Worm (Caenorhabditis elegans) whole organism, mixed stage, embryonic: Measurements from ENCODE around the gene hil-6.

Experiments used
- bed-3 ChIP-seq: fragments of 200-800 bp; sonication (Bioruptor generic); optimal IDR thresholded peaks from 3 replicates; lab custom pipeline; 2018; ENCODE audit warnings: mild to moderate bottlenecking, missing genetic modification characterization, moderate library complexity, missing compliant biosample characterization
- blmp-1 ChIP-seq: fragments of 150-350 bp; optimal IDR thresholded peaks from 2 replicates; lab custom pipeline; 2014; ENCODE audit warnings: missing biosample characterization, missing genetic modification characterization
- ceh-39 ChIP-seq: fragments of 150-350 bp; optimal IDR thresholded peaks from 2 replicates; lab custom pipeline; 2014; ENCODE audit warnings: missing biosample characterization, missing genetic modification characterization
- ceh-43 ChIP-seq: fragments of 200-800 bp; sonication (Bioruptor generic); optimal IDR thresholded peaks from 2 replicates; lab custom pipeline; 2018; ENCODE audit warnings: mild to moderate bottlenecking, missing genetic modification characterization, moderate library complexity, missing compliant biosample characterization
- cnd-1 ChIP-seq: fragments of 200-800 bp; sonication (Bioruptor generic); optimal IDR thresholded peaks from 2 replicates; lab custom pipeline; 2018; ENCODE audit warnings: mild to moderate bottlenecking, missing genetic modification characterization, missing compliant biosample characterization
- drap-1 ChIP-seq: fragments of 200-800 bp; sonication (Bioruptor generic); optimal IDR thresholded peaks from 3 replicates; lab custom pipeline; 2018; ENCODE audit warnings: mild to moderate bottlenecking, missing genetic modification characterization, missing compliant biosample characterization
- elt-1 ChIP-seq: sonication (generic microtip); optimal IDR thresholded peaks from 2 replicates; lab custom pipeline; 2017; ENCODE audit warnings: missing genetic modification characterization, mild to moderate bottlenecking, missing compliant biosample characterization, antibody characterized with exemption, moderate library complexity, borderline replicate concordance; ENCODE audit not compliant: insufficient read depth
- elt-3 ChIP-seq: fragments of 150-350 bp; optimal IDR thresholded peaks from 2 replicates; lab custom pipeline; 2014; ENCODE audit warnings: missing biosample characterization, missing genetic modification characterization
- flh-1 ChIP-seq: fragments of 200-800 bp; sonication (Bioruptor generic); optimal IDR thresholded peaks from 2 replicates; lab custom pipeline; 2018; ENCODE audit warnings: mild to moderate bottlenecking, missing genetic modification characterization, moderate library complexity, missing compliant biosample characterization
- ham-2 ChIP-seq: fragments of 200-800 bp; sonication (Bioruptor generic); optimal IDR thresholded peaks from 2 replicates; lab custom pipeline; 2018; ENCODE audit warnings: mild to moderate bottlenecking, missing genetic modification characterization, missing compliant biosample characterization
- hlh-1 ChIP-seq: fragments of 150-350 bp; optimal IDR thresholded peaks from 2 replicates; lab custom pipeline; 2014; ENCODE audit warnings: missing biosample characterization, missing genetic modification reagents, missing genetic modification characterization
- lin-32 ChIP-seq: fragments of 200-800 bp; sonication (Bioruptor generic); optimal IDR thresholded peaks from 2 replicates; lab custom pipeline; 2018; ENCODE audit warnings: mild to moderate bottlenecking, missing genetic modification characterization, missing compliant biosample characterization
- lsy-2 ChIP-seq: fragments of 150-350 bp; optimal IDR thresholded peaks from 2 replicates; lab custom pipeline; 2014; ENCODE audit warnings: missing biosample characterization, missing genetic modification characterization
- mab-5 ChIP-seq: fragments of 150-350 bp; optimal IDR thresholded peaks from 2 replicates; lab custom pipeline; 2014; ENCODE audit warnings: missing biosample characterization, missing genetic modification characterization
- nhr-2 ChIP-seq: fragments of 150-350 bp; optimal IDR thresholded peaks from 2 replicates; lab custom pipeline; 2014; ENCODE audit warnings: missing biosample characterization, missing genetic modification characterization
- nhr-237 ChIP-seq: fragments of 150-350 bp; optimal IDR thresholded peaks from 2 replicates; lab custom pipeline; 2014; ENCODE audit warnings: missing biosample characterization, missing genetic modification characterization
- nhr-28 ChIP-seq: fragments of 150-350 bp; optimal IDR thresholded peaks from 2 replicates; lab custom pipeline; 2014; ENCODE audit warnings: missing biosample characterization, missing genetic modification characterization
- nhr-76 ChIP-seq: sonication (generic microtip); optimal IDR thresholded peaks from 2 replicates; lab custom pipeline; 2017; ENCODE audit warnings: missing biosample characterization, missing genetic modification characterization
- pha-4 ChIP-seq: fragments of 150-350 bp; optimal IDR thresholded peaks from 2 replicates; lab custom pipeline; 2018; ENCODE audit warnings: missing biosample characterization, missing genetic modification reagents, missing genetic modification characterization
- sem-2 ChIP-seq: fragments of 200-800 bp; sonication (Bioruptor generic); optimal IDR thresholded peaks from 2 replicates; lab custom pipeline; 2018; ENCODE audit warnings: mild to moderate bottlenecking, missing genetic modification characterization, missing compliant biosample characterization
- snpc-4 ChIP-seq: fragments of 150-350 bp; optimal IDR thresholded peaks from 2 replicates; lab custom pipeline; 2014; ENCODE audit warnings: missing biosample characterization, missing genetic modification characterization
- sptf-1 ChIP-seq: sonication (generic microtip); optimal IDR thresholded peaks from 2 replicates; lab custom pipeline; 2017; ENCODE audit warnings: mild to moderate bottlenecking, missing genetic modification characterization, moderate library complexity, missing compliant biosample characterization
- tbx-8 ChIP-seq: fragments of 200-800 bp; sonication (Bioruptor generic); optimal IDR thresholded peaks from 2 replicates; lab custom pipeline; 2018; ENCODE audit warnings: mild to moderate bottlenecking, missing genetic modification characterization, moderate library complexity, missing compliant biosample characterization
- unc-120 ChIP-seq: sonication (generic microtip); optimal IDR thresholded peaks from 2 replicates; lab custom pipeline; 2017; ENCODE audit warnings: missing genetic modification characterization, missing compliant biosample characterization; ENCODE audit not compliant: poor library complexity, severe bottlenecking
- unc-39 ChIP-seq: fragments of 150-350 bp; optimal IDR thresholded peaks from 2 replicates; lab custom pipeline; 2014; ENCODE audit warnings: missing biosample characterization, missing genetic modification characterization
- unc-62 ChIP-seq: fragments of 150-350 bp; optimal IDR thresholded peaks from 2 replicates; lab custom pipeline; 2014; ENCODE audit warnings: missing biosample characterization, missing genetic modification reagents, missing genetic modification characterization
- zip-8 ChIP-seq: fragments of 150-350 bp; optimal IDR thresholded peaks from 2 replicates; lab custom pipeline; 2014; ENCODE audit warnings: missing biosample characterization, missing genetic modification characterization
- ztf-11 ChIP-seq: fragments of 150-350 bp; optimal IDR thresholded peaks from 2 replicates; lab custom pipeline; 2014; ENCODE audit warnings: missing biosample characterization, missing genetic modification characterization

The hil-6 gene

DNA sequence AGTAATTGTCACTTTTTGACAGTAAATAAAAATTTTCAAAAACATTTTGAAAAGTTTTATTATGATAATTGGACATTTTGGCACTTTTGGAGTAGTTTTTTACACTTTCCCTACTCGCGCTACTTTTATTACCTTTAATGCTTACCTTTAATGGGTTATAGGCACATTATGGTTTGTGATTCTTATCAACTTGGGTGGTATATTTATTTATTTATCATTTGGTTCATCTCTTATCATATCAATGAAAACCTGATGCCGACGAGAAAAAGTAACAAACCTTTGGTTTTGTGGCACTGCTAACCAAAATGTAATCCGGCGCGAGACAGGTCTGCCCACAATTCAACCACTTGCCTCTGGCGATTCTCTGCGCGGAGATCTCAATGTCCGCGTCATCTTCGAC is 33.0 kb downstream of the hil-6 start:
- TF ChIP-seq blmp-1 (tag; lab: Kevin White, UChicago) (no peak), unc-39 (tag; lab: Kevin White, UChicago) (no peak), zip-8 (tag; lab: Kevin White, UChicago) (no peak), ceh-39 (no peak), drap-1 (no peak), pha-4 (tag; lab: Kevin White, UChicago) (no peak), ceh-43 (GFP tag; lab: Kevin White, UChicago) (no peak), sptf-1 (tag; lab: Kevin White, UChicago) (no peak), tbx-8 (GFP tag; lab: Kevin White, UChicago) (no peak), nhr-237 (tag; lab: Kevin White, UChicago) (no peak), lsy-2 (tag; lab: Kevin White, UChicago) (no peak), nhr-76 (tag; lab: Kevin White, UChicago) (no peak)

ce11 chrV:1992515-1992968 is 38.8 kb downstream of the hil-6 start, which contains the start of gene tnt-4:
tnt-4 (minus strand) TSS chrV:1992918.
- TF ChIP-seq nhr-237 (tag; lab: Kevin White, UChicago): no peak
- TF ChIP-seq zip-8 (tag; lab: Kevin White, UChicago): no peak
- TF ChIP-seq lin-32: no peak
- TF ChIP-seq tbx-8 (GFP tag; lab: Kevin White, UChicago): no peak
- no peak for TF ChIP-seq elt-3 (tag; lab: Kevin White, UChicago)
- no peak for TF ChIP-seq unc-62 (GFP tag; lab: Kevin White, UChicago)
- no peak for TF ChIP-seq mab-5
- no peak for TF ChIP-seq nhr-2 (tag; lab: Kevin White, UChicago)
- TF ChIP-seq pha-4 (tag; lab: Kevin White, UChicago): no peak
- TF ChIP-seq blmp-1 (tag; lab: Kevin White, UChicago): no peak
- TF ChIP-seq sem-2 (GFP tag; lab: Kevin White, UChicago): no peak
- TF ChIP-seq cnd-1 (tag; lab: Kevin White, UChicago): no peak

DNA sequence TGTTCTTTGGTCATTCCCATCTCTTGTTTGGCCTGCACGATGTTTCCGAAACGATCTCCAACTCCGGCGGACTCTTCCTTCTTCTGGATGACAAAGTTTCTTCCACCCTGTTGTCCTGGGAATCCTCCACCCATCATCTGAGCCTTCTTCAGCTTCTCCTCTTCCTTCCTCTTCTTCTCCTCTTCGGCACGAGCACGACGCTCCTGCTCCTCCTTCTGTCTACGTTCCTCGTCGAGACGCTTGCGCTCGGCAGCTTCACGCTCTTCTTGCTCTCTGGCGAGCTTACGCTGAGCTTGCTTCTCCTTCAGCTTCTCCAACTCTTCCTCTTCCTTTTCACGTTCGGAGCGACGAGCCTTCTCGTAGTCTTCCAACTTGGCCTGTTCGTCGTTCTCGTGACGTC is 40.0 kb downstream of the hil-6 start:
- TF ChIP-seq pha-4 (tag; lab: Kevin White, UChicago) (no peak), unc-120 (tag; lab: Kevin White, UChicago) (no peak), drap-1 (no peak)

DNA sequence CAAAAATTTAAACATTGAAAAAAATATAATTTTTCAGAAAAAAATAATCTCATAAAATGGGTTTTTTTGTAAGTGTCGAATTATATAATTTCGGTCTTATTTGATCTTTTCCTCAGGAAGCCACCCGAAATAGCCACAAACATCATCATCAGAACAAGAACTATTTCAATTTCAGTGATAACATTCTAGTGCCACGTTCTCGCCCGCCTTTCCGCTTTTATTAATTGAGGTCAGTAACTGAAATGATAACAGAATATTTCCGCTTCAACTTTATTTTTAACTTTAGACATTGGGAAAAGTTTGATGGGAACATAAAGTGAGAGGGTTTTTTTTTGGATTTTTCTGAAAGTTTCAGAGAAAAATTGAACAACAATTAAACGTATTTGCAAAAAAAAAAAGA is 42.1 kb downstream of the hil-6 start:
- TF ChIP-seq bed-3 (GFP tag; lab: Kevin White, UChicago) (no peak), lin-32 (no peak), ham-2 (GFP tag; lab: Kevin White, UChicago) (no peak), pha-4 (tag; lab: Kevin White, UChicago) (no peak), cnd-1 (tag; lab: Kevin White, UChicago) (no peak), flh-1 (GFP tag; lab: Kevin White, UChicago) (no peak), sptf-1 (tag; lab: Kevin White, UChicago) (no peak), ceh-43 (GFP tag; lab: Kevin White, UChicago) (no peak), unc-62 (GFP tag; lab: Kevin White, UChicago) (no peak), snpc-4 (no peak), elt-1 (no peak)

DNA sequence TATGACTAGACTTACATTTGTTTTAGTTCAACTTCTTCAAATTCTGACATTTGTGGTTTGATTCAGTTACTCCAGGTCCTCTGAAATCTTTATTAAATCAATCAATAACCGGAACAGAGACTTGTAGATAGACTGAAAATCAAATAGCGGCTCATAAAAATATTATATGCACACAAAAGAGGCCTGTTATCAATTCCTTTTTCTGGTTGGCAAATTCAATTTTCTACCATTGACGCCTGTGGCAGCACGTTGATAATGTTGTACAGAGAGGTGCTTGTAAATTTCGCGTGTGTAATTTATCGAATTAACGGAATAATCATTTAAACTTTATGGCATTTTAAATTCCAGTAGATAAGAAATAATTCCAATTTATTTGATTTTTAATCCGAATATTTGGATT is 44.4 kb downstream of the hil-6 start, which contains the start of gene T08B1.1:
Gene T08B1.1, minus strand, starts transcription at position 92 of the 400 bp plus-strand sequence.
- TF ChIP-seq unc-62 (GFP tag; lab: Kevin White, UChicago): no peak
- no peak for TF ChIP-seq nhr-2 (tag; lab: Kevin White, UChicago)
- no peak for TF ChIP-seq elt-1
- TF ChIP-seq tbx-8 (GFP tag; lab: Kevin White, UChicago): no peak
- no peak for TF ChIP-seq bed-3 (GFP tag; lab: Kevin White, UChicago)
- TF ChIP-seq lsy-2 (tag; lab: Kevin White, UChicago): no peak
- no peak for TF ChIP-seq hlh-1
- TF ChIP-seq sptf-1 (tag; lab: Kevin White, UChicago): no peak
- TF ChIP-seq blmp-1 (tag; lab: Kevin White, UChicago): no peak
- no peak for TF ChIP-seq nhr-28 (tag; lab: Kevin White, UChicago)
- TF ChIP-seq ham-2 (GFP tag; lab: Kevin White, UChicago): no peak
- TF ChIP-seq elt-3 (tag; lab: Kevin White, UChicago): no peak
- TF ChIP-seq ztf-11 (tag; lab: Kevin White, UChicago): no peak
- TF ChIP-seq, all 35 proteins: peak for 0
